Fruit fly (Drosophila melanogaster) S2 (cell line): ENCODE measurements around the gene Cyp4s3.

Source experiments
- CG8478 ChIP-seq: fragments of >200 bp; optimal IDR thresholded peaks from 2 replicates; lab custom pipeline; 2018
- CTCF ChIP-seq, 2 experiments: fragments of >200 bp; optimal IDR thresholded peaks; 2 replicates each; lab custom pipeline; 2018

DNA sequence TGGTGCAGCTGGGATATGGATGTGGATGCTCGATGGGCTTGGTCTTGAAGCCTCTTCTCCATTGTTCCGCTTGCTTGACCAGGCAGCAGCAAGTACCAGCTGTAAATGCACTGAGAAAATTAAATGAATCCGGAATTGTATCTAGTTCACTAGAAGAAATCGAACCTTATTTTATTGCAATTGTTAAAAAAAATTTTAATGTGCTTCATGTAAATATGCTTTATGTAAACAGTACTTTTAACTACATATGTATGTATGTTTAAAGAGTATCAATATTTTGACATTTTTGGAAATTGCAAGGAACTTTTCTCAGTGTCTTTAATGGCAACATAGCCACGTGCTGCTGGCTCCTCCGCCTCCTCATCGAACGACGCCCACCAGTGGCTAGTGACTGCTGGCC is 48.5 kb upstream of the Cyp4s3 start:
- TF ChIP-seq CG8478 (lab: Kevin White, UChicago), result no peak
- no peak for TF ChIP-seq CTCF (optimal IDR thresholded peaks at IDR 0.05; lab: Kevin White, UChicago)
